Fruit fly (Drosophila melanogaster): ENCODE data around the gene CG5880.

dm6 chr3R:27070906-27071498, 45.5 kb upstream of the CG5880 start:
- TF ChIP-seq CG7045 (GFP tag; optimal IDR thresholded peaks at IDR 0.05) (no peak), CG33017 (tag; optimal IDR thresholded peaks at IDR 0.05) (no peak), Crg-1 (GFP tag; optimal IDR thresholded peaks at IDR 0.05) (no peak)

Data from whole organism, adult.